Worm (Caenorhabditis elegans): Measurements from ENCODE around the gene tab-1.

DNA sequence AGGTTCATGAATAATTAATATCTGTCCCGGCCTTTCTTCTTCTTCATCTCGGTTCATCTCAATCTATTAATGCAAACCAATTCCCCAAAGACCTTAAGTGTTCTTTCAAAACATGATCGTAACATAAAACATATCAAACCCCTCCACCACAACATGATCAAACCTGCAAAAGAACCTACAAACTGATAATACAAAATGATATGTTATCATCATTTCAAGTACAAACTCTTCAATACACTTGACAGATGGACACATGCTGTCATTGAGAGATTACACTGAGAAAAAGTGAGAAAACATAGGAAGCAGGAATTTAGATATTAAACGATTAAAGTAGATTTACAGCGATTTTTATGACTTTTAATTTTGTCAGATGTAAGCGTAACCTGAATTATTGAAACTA, 21.4 kb downstream of the tab-1 start:
- TF ChIP-seq T22C8.4 (GFP tag; IDR thresholded peaks at IDR 0.05): no peak
- no peak for TF ChIP-seq flt-1 (GFP tag; IDR thresholded peaks at IDR 0.05)
- TF ChIP-seq ref-1 (GFP tag; conservative IDR thresholded peaks at IDR 0.05): no peak
- TF ChIP-seq ztf-29 (GFP tag; IDR thresholded peaks at IDR 0.05): no peak
- no peak for TF ChIP-seq ztf-23 (GFP tag; IDR thresholded peaks at IDR 0.05)
- TF ChIP-seq med-1 (GFP tag; optimal IDR thresholded peaks at IDR 0.05; ENCODE audit: insufficient read depth): no peak
- TF ChIP-seq tab-1 (GFP tag; IDR thresholded peaks at IDR 0.05): no peak
- no peak for TF ChIP-seq klf-2 (GFP tag; conservative IDR thresholded peaks at IDR 0.05)

All from whole organism, midembryonic.